Fruit fly (Drosophila melanogaster) S2 (cell line): Measurements from ENCODE around the gene Mrgn1.

Source experiments
- CG8478 ChIP-seq: fragments of >200 bp; optimal IDR thresholded peaks from 2 replicates; lab custom pipeline; 2018
- CTCF ChIP-seq, 2 experiments: fragments of >200 bp; optimal IDR thresholded peaks; 2 replicates each; lab custom pipeline; 2018

dm6 chrX:13758989-13759549 is 37.3 kb upstream of the Mrgn1 start, which contains the start of gene Yp3:
- no peak for TF ChIP-seq CTCF (optimal IDR thresholded peaks at IDR 0.05; lab: Kevin White, UChicago)
- TF ChIP-seq CG8478 (lab: Kevin White, UChicago): no peak
